Worm (Caenorhabditis elegans): ENCODE measurements around the gene F42G4.2.

The F42G4.2 gene

DNA sequence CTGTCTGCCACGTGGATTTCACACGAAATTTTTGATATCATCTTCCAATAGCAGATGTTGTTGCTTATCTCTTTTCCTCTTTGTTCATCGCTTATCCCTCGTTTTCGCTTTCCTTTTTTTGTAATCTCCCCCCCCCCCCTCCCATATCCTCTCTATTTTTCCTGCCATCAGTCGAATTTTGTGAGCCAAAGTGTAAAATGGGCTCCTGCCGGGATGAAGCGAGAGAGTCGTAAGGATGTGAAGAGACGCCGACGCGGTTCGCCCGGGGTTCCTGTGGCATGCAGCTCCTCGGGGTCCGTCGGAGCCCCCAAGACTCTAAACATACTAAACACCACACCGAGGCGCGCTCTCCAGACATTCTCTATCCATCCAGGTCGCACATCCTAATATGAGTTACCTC lies 8.9 kb downstream of the F42G4.2 start, which contains the start of gene zyx-1:
TSS of gene zyx-1 (plus strand) at position 331 of the 400 bp plus-strand sequence.
- TF ChIP-seq aly-1 (tag; optimal IDR thresholded peaks at IDR 0.05) (no peak), pes-1 (GFP tag; IDR thresholded peaks at IDR 0.05) (no peak), flt-1 (GFP tag; IDR thresholded peaks at IDR 0.05) (no peak)

DNA sequence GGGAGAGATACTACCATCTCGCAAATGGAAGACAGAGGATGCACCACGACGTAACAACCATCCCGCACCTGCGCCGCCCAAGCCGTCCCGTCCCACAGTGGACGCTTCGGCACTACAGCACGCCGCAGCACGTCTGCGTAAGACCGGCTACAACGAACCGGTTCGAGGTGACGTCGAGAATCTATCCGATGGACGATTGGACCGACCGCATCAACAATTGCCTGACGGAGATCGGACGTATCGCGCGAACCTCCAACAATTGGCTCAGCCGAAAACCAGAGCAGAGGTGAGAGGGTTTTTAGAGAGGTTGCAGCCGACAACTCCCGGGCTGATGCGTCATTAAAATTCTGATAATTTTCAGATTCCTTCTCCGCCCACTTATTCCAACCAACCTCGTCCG lies 11.5 kb downstream of the F42G4.2 start:
- TF ChIP-seq hnd-1 (tag; optimal IDR thresholded peaks at IDR 0.05) (no peak), flt-1 (GFP tag; IDR thresholded peaks at IDR 0.05) (no peak), tbx-37 (GFP tag; conservative IDR thresholded peaks at IDR 0.05) (no peak), B0310.2 (tag; optimal IDR thresholded peaks at IDR 0.05) (no peak), ceh-36 (tag; optimal IDR thresholded peaks at IDR 0.05) (no peak), sea-1 (GFP tag; conservative IDR thresholded peaks at IDR 0.05) (no peak), F13C5.2 (tag; optimal IDR thresholded peaks at IDR 0.05) (no peak), scrt-1 (GFP tag; IDR thresholded peaks at IDR 0.05) (no peak), ama-1 (optimal IDR thresholded peaks at IDR 0.05) (no peak), ets-7 (tag; optimal IDR thresholded peaks at IDR 0.05) (no peak), aly-1 (tag; optimal IDR thresholded peaks at IDR 0.05) (no peak), pes-1 (GFP tag; IDR thresholded peaks at IDR 0.05) (no peak), ceh-13 (GFP tag; optimal IDR thresholded peaks at IDR 0.05) (no peak), tra-4 (tag; optimal IDR thresholded peaks at IDR 0.05) (no peak), hmbx-1 (tag; optimal IDR thresholded peaks at IDR 0.05) (no peak), hmg-4 (GFP tag; optimal IDR thresholded peaks at IDR 0.05) (no peak)

DNA sequence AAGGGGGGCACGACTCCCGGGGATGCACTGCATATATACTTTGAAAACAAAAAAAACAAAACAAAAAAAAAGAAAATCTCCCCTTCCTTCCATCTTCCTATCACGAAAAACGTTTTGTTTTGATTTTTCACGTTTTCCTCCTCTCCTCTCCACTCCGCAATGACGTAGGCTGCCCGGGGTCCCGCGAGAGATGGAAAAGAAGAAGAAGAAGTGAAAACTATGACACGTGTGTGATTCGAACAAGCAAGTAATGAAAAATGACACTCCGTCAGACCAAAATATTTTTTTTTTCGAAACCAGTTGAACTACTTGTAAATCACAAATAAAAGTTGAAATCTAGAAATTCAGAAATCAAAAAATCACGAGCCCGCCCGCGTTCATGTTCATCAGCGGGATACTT lies 17.5 kb downstream of the F42G4.2 start:
- no peak for TF ChIP-seq ets-7 (tag; optimal IDR thresholded peaks at IDR 0.05)
- TF ChIP-seq hnd-1 (tag; optimal IDR thresholded peaks at IDR 0.05), result no peak
- TF ChIP-seq sea-1 (GFP tag; conservative IDR thresholded peaks at IDR 0.05), result no peak
- TF ChIP-seq aly-1 (tag; optimal IDR thresholded peaks at IDR 0.05), result no peak
- no peak for TF ChIP-seq tbx-37 (GFP tag; conservative IDR thresholded peaks at IDR 0.05)
- no peak for TF ChIP-seq F13C5.2 (tag; optimal IDR thresholded peaks at IDR 0.05)
- TF ChIP-seq B0310.2 (tag; optimal IDR thresholded peaks at IDR 0.05), result no peak
- TF ChIP-seq pes-1 (GFP tag; IDR thresholded peaks at IDR 0.05), result no peak
- TF ChIP-seq ama-1 (optimal IDR thresholded peaks at IDR 0.05), result no peak
- TF ChIP-seq ceh-36 (tag; optimal IDR thresholded peaks at IDR 0.05), result no peak
- TF ChIP-seq scrt-1 (GFP tag; IDR thresholded peaks at IDR 0.05), result no peak
- TF ChIP-seq ceh-13 (GFP tag; optimal IDR thresholded peaks at IDR 0.05), result no peak
- no peak for TF ChIP-seq hmg-4 (GFP tag; optimal IDR thresholded peaks at IDR 0.05)
- no peak for TF ChIP-seq tra-4 (tag; optimal IDR thresholded peaks at IDR 0.05)
- TF ChIP-seq tbx-11 (GFP tag; IDR thresholded peaks at IDR 0.05), result no peak
- TF ChIP-seq hmbx-1 (tag; optimal IDR thresholded peaks at IDR 0.05), result no peak
- TF ChIP-seq flt-1 (GFP tag; IDR thresholded peaks at IDR 0.05), result no peak

DNA sequence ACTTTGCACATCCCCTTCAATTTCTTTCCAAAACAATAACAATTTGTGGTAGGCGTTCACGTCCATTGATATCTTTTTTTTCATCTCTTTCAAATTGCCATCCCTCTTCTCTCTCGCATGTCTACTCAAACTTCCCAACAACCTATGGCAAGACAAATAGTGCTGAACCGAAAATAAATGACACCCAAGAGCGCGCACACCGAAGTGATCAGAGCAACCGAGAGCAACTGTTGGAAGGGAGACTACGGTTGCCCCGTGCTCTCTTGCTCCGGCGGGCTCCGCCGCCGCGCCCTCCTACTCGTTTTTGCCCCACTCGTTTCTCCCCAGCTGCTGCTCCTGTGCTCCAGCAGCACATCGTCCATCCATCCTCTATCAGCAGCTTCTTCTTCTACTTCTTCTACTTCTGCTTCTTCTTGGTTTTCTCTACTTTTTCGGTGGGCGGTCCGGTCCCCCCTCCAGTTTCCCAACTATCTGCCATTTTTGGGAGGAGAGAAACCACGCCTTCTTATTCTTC lies 19.1 kb downstream of the F42G4.2 start:
- TF ChIP-seq tbx-11 (GFP tag; IDR thresholded peaks at IDR 0.05), result no peak

DNA sequence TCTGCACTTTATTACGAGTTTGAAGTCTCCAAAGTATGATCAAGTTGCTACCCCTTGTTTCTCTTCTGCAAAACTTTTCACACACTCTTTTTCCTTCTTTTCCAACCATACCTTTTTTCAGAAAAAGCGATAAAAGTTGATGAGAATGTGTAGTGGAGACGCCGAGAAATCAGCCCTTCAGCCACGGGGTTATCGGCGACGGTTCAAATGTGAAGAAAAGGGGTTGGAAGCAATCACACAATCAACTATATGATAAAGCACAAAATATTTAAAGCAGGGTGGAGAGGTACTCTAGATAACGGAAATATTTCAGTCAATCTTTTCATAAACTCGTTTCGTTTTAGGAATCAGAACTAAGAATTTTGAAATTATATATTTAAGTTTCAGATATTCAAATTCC lies 25.4 kb downstream of the F42G4.2 start, which contains the start of gene F42G4.5:
TSS of gene F42G4.5 (plus strand) at position 379 of the 400 bp plus-strand sequence.
- TF ChIP-seq hnd-1 (tag; optimal IDR thresholded peaks at IDR 0.05), result no peak
- no peak for TF ChIP-seq ets-7 (tag; optimal IDR thresholded peaks at IDR 0.05)
- TF ChIP-seq flt-1 (GFP tag; IDR thresholded peaks at IDR 0.05), result no peak
- no peak for TF ChIP-seq tra-4 (tag; optimal IDR thresholded peaks at IDR 0.05)

DNA sequence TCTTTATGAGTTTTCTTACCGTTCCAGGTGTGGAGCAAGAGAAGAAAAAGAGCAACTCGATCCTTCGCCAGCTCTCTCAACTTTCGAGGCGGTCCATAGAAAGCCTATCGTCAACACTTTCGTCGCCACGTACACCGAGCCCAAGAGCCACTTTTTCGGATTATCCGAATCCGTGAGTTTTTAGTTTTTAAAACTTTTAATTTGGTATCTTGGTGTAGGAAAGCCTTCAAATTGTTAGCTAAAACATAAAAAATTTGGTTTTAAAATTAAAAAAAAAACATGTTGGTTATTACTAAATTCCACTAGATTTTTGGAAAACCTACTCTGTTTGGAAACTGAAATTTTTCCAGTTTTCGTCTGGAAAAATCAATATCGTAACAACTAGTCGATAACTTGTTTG lies 26.0 kb downstream of the F42G4.2 start:
- TF ChIP-seq sea-1 (GFP tag; conservative IDR thresholded peaks at IDR 0.05) (no peak), hmbx-1 (tag; optimal IDR thresholded peaks at IDR 0.05) (no peak), hnd-1 (tag; optimal IDR thresholded peaks at IDR 0.05) (no peak), ceh-13 (GFP tag; optimal IDR thresholded peaks at IDR 0.05) (no peak), F13C5.2 (tag; optimal IDR thresholded peaks at IDR 0.05) (no peak), hmg-4 (GFP tag; optimal IDR thresholded peaks at IDR 0.05) (no peak), tbx-11 (GFP tag; IDR thresholded peaks at IDR 0.05) (no peak), tbx-37 (GFP tag; conservative IDR thresholded peaks at IDR 0.05) (no peak), ets-7 (tag; optimal IDR thresholded peaks at IDR 0.05) (no peak), B0310.2 (tag; optimal IDR thresholded peaks at IDR 0.05) (no peak), ama-1 (optimal IDR thresholded peaks at IDR 0.05) (no peak)

DNA sequence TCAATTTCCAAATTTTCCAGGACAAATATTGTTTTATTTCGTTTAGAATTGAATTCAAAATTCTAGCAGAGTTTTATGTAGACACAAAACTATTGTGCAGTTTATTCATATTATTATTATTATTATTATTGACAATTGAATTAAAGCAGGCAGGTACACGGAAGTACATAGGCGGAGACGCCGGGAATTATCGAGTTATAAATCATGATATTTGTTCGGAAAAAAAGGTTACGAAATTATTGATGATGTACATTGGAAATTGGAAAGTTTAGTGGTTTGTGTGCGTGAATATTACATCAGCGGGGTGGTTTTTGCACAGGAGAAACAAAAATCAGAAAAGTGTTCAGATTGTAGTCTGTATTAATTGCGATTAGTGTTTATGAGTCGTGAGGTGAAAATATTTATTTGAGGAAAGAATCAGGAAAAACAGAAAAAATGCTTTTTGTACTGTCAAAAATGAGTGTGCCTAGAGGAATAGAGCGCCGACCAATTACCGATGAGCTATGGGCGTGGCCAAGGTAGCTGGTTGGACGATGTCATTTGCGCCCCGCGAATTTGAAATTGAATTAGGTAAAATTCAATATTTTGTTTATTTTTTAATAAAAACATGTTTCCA lies 28.7 kb downstream of the F42G4.2 start:
- no peak for TF ChIP-seq sea-1 (GFP tag; conservative IDR thresholded peaks at IDR 0.05)
- TF ChIP-seq B0310.2 (tag; optimal IDR thresholded peaks at IDR 0.05), result no peak
- TF ChIP-seq ceh-36 (tag; optimal IDR thresholded peaks at IDR 0.05), result no peak
- no peak for TF ChIP-seq hmbx-1 (tag; optimal IDR thresholded peaks at IDR 0.05)
- no peak for TF ChIP-seq flt-1 (GFP tag; IDR thresholded peaks at IDR 0.05)
- TF ChIP-seq pes-1 (GFP tag; IDR thresholded peaks at IDR 0.05), result no peak
- TF ChIP-seq tbx-11 (GFP tag; IDR thresholded peaks at IDR 0.05), result no peak
- no peak for TF ChIP-seq scrt-1 (GFP tag; IDR thresholded peaks at IDR 0.05)
- TF ChIP-seq aly-1 (tag; optimal IDR thresholded peaks at IDR 0.05), result no peak
- TF ChIP-seq ceh-13 (GFP tag; optimal IDR thresholded peaks at IDR 0.05), result no peak
- TF ChIP-seq ets-7 (tag; optimal IDR thresholded peaks at IDR 0.05), result no peak
- no peak for TF ChIP-seq hmg-4 (GFP tag; optimal IDR thresholded peaks at IDR 0.05)

DNA sequence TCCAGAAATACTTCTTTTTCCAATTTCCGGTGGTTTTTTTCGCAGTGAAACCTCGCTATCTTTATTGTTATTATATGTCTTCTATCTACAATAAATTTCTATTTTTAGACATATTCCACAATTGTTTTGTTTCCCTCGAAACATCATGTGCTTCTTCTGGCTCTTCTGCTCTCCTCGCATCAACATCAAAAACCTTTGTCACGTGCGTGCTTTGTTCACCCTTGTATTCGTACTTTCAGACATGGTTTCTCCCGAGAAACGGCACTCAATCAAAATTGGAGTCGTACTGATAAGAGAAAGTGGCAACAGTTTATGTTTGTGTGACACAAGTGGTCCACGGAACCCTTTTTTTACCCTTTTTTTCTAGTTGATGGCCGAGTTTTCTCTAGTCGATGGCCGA lies 30.0 kb downstream of the F42G4.2 start:
- TF ChIP-seq hmbx-1 (tag; optimal IDR thresholded peaks at IDR 0.05) (no peak), flt-1 (GFP tag; IDR thresholded peaks at IDR 0.05) (no peak), F13C5.2 (tag; optimal IDR thresholded peaks at IDR 0.05) (no peak), pes-1 (GFP tag; IDR thresholded peaks at IDR 0.05) (no peak), ama-1 (optimal IDR thresholded peaks at IDR 0.05) (no peak), tbx-11 (GFP tag; IDR thresholded peaks at IDR 0.05) (no peak), B0310.2 (tag; optimal IDR thresholded peaks at IDR 0.05) (no peak), tbx-37 (GFP tag; conservative IDR thresholded peaks at IDR 0.05) (no peak), tra-4 (tag; optimal IDR thresholded peaks at IDR 0.05) (no peak), ets-7 (tag; optimal IDR thresholded peaks at IDR 0.05) (no peak), sea-1 (GFP tag; conservative IDR thresholded peaks at IDR 0.05) (no peak), hnd-1 (tag; optimal IDR thresholded peaks at IDR 0.05) (no peak), hmg-4 (GFP tag; optimal IDR thresholded peaks at IDR 0.05) (no peak), aly-1 (tag; optimal IDR thresholded peaks at IDR 0.05) (no peak), ceh-36 (tag; optimal IDR thresholded peaks at IDR 0.05) (no peak), scrt-1 (GFP tag; IDR thresholded peaks at IDR 0.05) (no peak), ceh-13 (GFP tag; optimal IDR thresholded peaks at IDR 0.05) (no peak)

All from whole organism, early embryonic.